Worm (Caenorhabditis elegans) whole organism, early embryonic: ENCODE results near the gene aps-1.

Experiments
- B0310.2 ChIP-seq: sonication (generic microtip); optimal IDR thresholded peaks from 2 replicates; lab custom pipeline; 2016; ENCODE audit warnings: mild to moderate bottlenecking, missing genetic modification characterization, missing compliant biosample characterization
- F13C5.2 ChIP-seq: sonication (generic microtip); optimal IDR thresholded peaks from 2 replicates; lab custom pipeline; 2017; ENCODE audit warnings: mild to moderate bottlenecking, missing genetic modification characterization, inconsistent platforms, missing compliant biosample characterization
- aly-1 ChIP-seq: sonication (generic microtip); optimal IDR thresholded peaks from 2 replicates; lab custom pipeline; 2016; ENCODE audit warnings: missing genetic modification characterization, missing compliant biosample characterization
- ama-1 ChIP-seq: fragments of 150-350 bp; optimal IDR thresholded peaks from 2 replicates; lab custom pipeline; 2014
- ceh-13 ChIP-seq: fragments of 200-800 bp; sonication (Bioruptor generic); optimal IDR thresholded peaks from 2 replicates; lab custom pipeline; 2018; ENCODE audit warnings: mild to moderate bottlenecking, missing genetic modification characterization, missing compliant biosample characterization
- ceh-36 ChIP-seq: sonication (generic microtip); optimal IDR thresholded peaks from 2 replicates; lab custom pipeline; 2016; ENCODE audit warnings: missing genetic modification characterization, inconsistent platforms, missing compliant biosample characterization
- ets-7 ChIP-seq: sonication (generic microtip); optimal IDR thresholded peaks from 2 replicates; lab custom pipeline; 2016; ENCODE audit warnings: missing genotype, missing genetic modification characterization, missing compliant biosample characterization
- flt-1 ChIP-seq: fragments of 200-800 bp; sonication (Bioruptor generic); IDR thresholded peaks from 2 replicates; pipeline ENCODE4 v1.3.6; 2022; ENCODE audit warnings: missing genetic modification characterization, missing compliant biosample characterization
- hmbx-1 ChIP-seq: sonication (generic microtip); optimal IDR thresholded peaks from 2 replicates; lab custom pipeline; 2016; ENCODE audit warnings: mild to moderate bottlenecking, missing genetic modification characterization, missing compliant biosample characterization
- hmg-4 ChIP-seq: fragments of 200-800 bp; sonication (Bioruptor generic); optimal IDR thresholded peaks from 2 replicates; lab custom pipeline; 2018; ENCODE audit warnings: mild to moderate bottlenecking, missing genetic modification characterization, missing compliant biosample characterization
- hnd-1 ChIP-seq: sonication (generic microtip); optimal IDR thresholded peaks from 2 replicates; lab custom pipeline; 2016; ENCODE audit warnings: missing genetic modification characterization, missing compliant biosample characterization
- pes-1 ChIP-seq: fragments of 200-800 bp; sonication (Bioruptor generic); IDR thresholded peaks from 2 replicates; pipeline ENCODE4 v1.3.6; 2022; ENCODE audit warnings: missing genetic modification reagents, missing genetic modification characterization, missing compliant biosample characterization
- scrt-1 ChIP-seq: fragments of 200-800 bp; sonication (Bioruptor generic); IDR thresholded peaks from 2 replicates; pipeline ENCODE4 v1.3.6; 2022; ENCODE audit warnings: missing genetic modification characterization, missing compliant biosample characterization
- sea-1 ChIP-seq: fragments of 200-800 bp; sonication (Bioruptor generic); conservative IDR thresholded peaks from 2 replicates; pipeline ENCODE4 v1.3.6; 2022; ENCODE audit warnings: missing genetic modification characterization, missing compliant biosample characterization
- tbx-11 ChIP-seq: fragments of 200-800 bp; sonication (Bioruptor generic); IDR thresholded peaks from 2 replicates; pipeline ENCODE4 v1.3.6; 2022; ENCODE audit warnings: missing genetic modification characterization, missing compliant biosample characterization
- tbx-37 ChIP-seq: fragments of 200-800 bp; sonication (Bioruptor generic); conservative IDR thresholded peaks from 2 replicates; pipeline ENCODE4 v1.3.6; 2022; ENCODE audit warnings: missing genetic modification reagents, missing genetic modification characterization, missing compliant biosample characterization
- tra-4 ChIP-seq: sonication (generic microtip); optimal IDR thresholded peaks from 2 replicates; lab custom pipeline; 2017; ENCODE audit warnings: missing genetic modification characterization, missing compliant biosample characterization

The aps-1 gene

ce11 chrV:6015546-6016089, 2.2 kb upstream of the aps-1 start:
- no peak for TF ChIP-seq ama-1 (lab: Kevin White, UChicago)
- no peak for TF ChIP-seq pes-1 (GFP tag; lab: Robert Waterston, UW)
- TF ChIP-seq ets-7 (tag; lab: Kevin White, UChicago), result no peak
- no peak for TF ChIP-seq sea-1
- no peak for TF ChIP-seq tbx-11 (GFP tag; lab: Robert Waterston, UW)
- no peak for TF ChIP-seq ceh-13
- TF ChIP-seq hmg-4 (GFP tag; lab: Kevin White, UChicago), result no peak
- no peak for TF ChIP-seq ceh-36 (tag; lab: Kevin White, UChicago)
- TF ChIP-seq tbx-37 (GFP tag; lab: Robert Waterston, UW), result no peak
- TF ChIP-seq F13C5.2 (tag; lab: Kevin White, UChicago), result no peak
- no peak for TF ChIP-seq tra-4

ce11 chrV:6016097-6016496, 1.7 kb upstream of the aps-1 start:
- TF ChIP-seq hnd-1 (tag; lab: Kevin White, UChicago) (no peak), tra-4 (no peak), tbx-37 (GFP tag; lab: Robert Waterston, UW) (no peak), ama-1 (lab: Kevin White, UChicago) (no peak), flt-1 (GFP tag; lab: Robert Waterston, UW) (no peak), hmg-4 (GFP tag; lab: Kevin White, UChicago) (no peak), ets-7 (tag; lab: Kevin White, UChicago) (no peak), tbx-11 (GFP tag; lab: Robert Waterston, UW) (no peak), aly-1 (tag; lab: Kevin White, UChicago) (no peak), pes-1 (GFP tag; lab: Robert Waterston, UW) (no peak)

- TF ChIP-seq ceh-13, result no peak
- TF ChIP-seq hmbx-1 (tag; lab: Kevin White, UChicago), result no peak
- no peak for TF ChIP-seq tra-4
- TF ChIP-seq ceh-36 (tag; lab: Kevin White, UChicago), result no peak
- TF ChIP-seq sea-1, result no peak
- no peak for TF ChIP-seq flt-1 (GFP tag; lab: Robert Waterston, UW)
- no peak for TF ChIP-seq ets-7 (tag; lab: Kevin White, UChicago)
- TF ChIP-seq hmg-4 (GFP tag; lab: Kevin White, UChicago), result no peak
- TF ChIP-seq aly-1 (tag; lab: Kevin White, UChicago), result no peak
- no peak for TF ChIP-seq hnd-1 (tag; lab: Kevin White, UChicago)
- TF ChIP-seq scrt-1 (GFP tag; lab: Robert Waterston, UW), result no peak
- no peak for TF ChIP-seq F13C5.2 (tag; lab: Kevin White, UChicago)
- no peak for TF ChIP-seq pes-1 (GFP tag; lab: Robert Waterston, UW)
- TF ChIP-seq B0310.2 (tag; lab: Kevin White, UChicago), result no peak
- no peak for TF ChIP-seq tbx-11 (GFP tag; lab: Robert Waterston, UW)
Observed at ce11 chrV:6018944-6019450, 1.2 kb downstream of the aps-1 start, which contains the start of gene picc-1. TSS of gene picc-1 (plus strand) at chrV:6018994.

ce11 chrV:6022076-6022475, 4.3 kb downstream of the aps-1 start:
- no peak for TF ChIP-seq tbx-37 (GFP tag; lab: Robert Waterston, UW)
- no peak for TF ChIP-seq sea-1
- no peak for TF ChIP-seq aly-1 (tag; lab: Kevin White, UChicago)
- TF ChIP-seq ceh-36 (tag; lab: Kevin White, UChicago), result no peak
- no peak for TF ChIP-seq ama-1 (lab: Kevin White, UChicago)
- no peak for TF ChIP-seq hmg-4 (GFP tag; lab: Kevin White, UChicago)
- no peak for TF ChIP-seq hnd-1 (tag; lab: Kevin White, UChicago)
- TF ChIP-seq hmbx-1 (tag; lab: Kevin White, UChicago), result no peak
- TF ChIP-seq tbx-11 (GFP tag; lab: Robert Waterston, UW), result no peak
- TF ChIP-seq F13C5.2 (tag; lab: Kevin White, UChicago), result no peak
- no peak for TF ChIP-seq ceh-13
- TF ChIP-seq pes-1 (GFP tag; lab: Robert Waterston, UW), result no peak
- TF ChIP-seq flt-1 (GFP tag; lab: Robert Waterston, UW), result no peak
- TF ChIP-seq B0310.2 (tag; lab: Kevin White, UChicago), result no peak
- no peak for TF ChIP-seq ets-7 (tag; lab: Kevin White, UChicago)
- no peak for TF ChIP-seq scrt-1 (GFP tag; lab: Robert Waterston, UW)
- TF ChIP-seq tra-4, result no peak

ce11 chrV:6030559-6030975, 12.8 kb downstream of the aps-1 start:
- no peak for TF ChIP-seq B0310.2 (tag; lab: Kevin White, UChicago)
- no peak for TF ChIP-seq hmg-4 (GFP tag; lab: Kevin White, UChicago)
- TF ChIP-seq ceh-36 (tag; lab: Kevin White, UChicago), result no peak

ce11 chrV:6031585-6031984, 13.8 kb downstream of the aps-1 start:
- TF ChIP-seq flt-1 (GFP tag; lab: Robert Waterston, UW), result no peak
- TF ChIP-seq ceh-13, result no peak
- no peak for TF ChIP-seq B0310.2 (tag; lab: Kevin White, UChicago)
- no peak for TF ChIP-seq tbx-11 (GFP tag; lab: Robert Waterston, UW)
- TF ChIP-seq pes-1 (GFP tag; lab: Robert Waterston, UW), result no peak
- TF ChIP-seq ceh-36 (tag; lab: Kevin White, UChicago), result no peak
- TF ChIP-seq tbx-37 (GFP tag; lab: Robert Waterston, UW), result no peak

ce11 chrV:6033512-6033911, 15.7 kb downstream of the aps-1 start:
- TF ChIP-seq pes-1 (GFP tag; lab: Robert Waterston, UW) (no peak), tra-4 (no peak), hmg-4 (GFP tag; lab: Kevin White, UChicago) (no peak), ceh-13 (no peak), sea-1 (no peak), hnd-1 (tag; lab: Kevin White, UChicago) (no peak), flt-1 (GFP tag; lab: Robert Waterston, UW) (no peak), F13C5.2 (tag; lab: Kevin White, UChicago) (no peak), tbx-11 (GFP tag; lab: Robert Waterston, UW) (no peak), ama-1 (lab: Kevin White, UChicago) (no peak), tbx-37 (GFP tag; lab: Robert Waterston, UW) (no peak), aly-1 (tag; lab: Kevin White, UChicago) (no peak), scrt-1 (GFP tag; lab: Robert Waterston, UW) (no peak), hmbx-1 (tag; lab: Kevin White, UChicago) (no peak), ets-7 (tag; lab: Kevin White, UChicago) (no peak)
